Worm (Caenorhabditis elegans) whole organism, L1 larva: ENCODE results near the gene secs-1.
A peak's percentile ranks its signal among the peaks of the same experiment; 100 is the strongest.

ENCODE experiments used
- aha-1 ChIP-seq: fragments of 150-350 bp; optimal IDR thresholded peaks from 2 replicates; lab custom pipeline; 2014; ENCODE audit warnings: missing biosample characterization, missing genetic modification characterization
- aly-2 ChIP-seq: fragments of 150-350 bp; optimal IDR thresholded peaks from 2 replicates; lab custom pipeline; 2014; ENCODE audit warnings: missing biosample characterization, missing genetic modification characterization
- ama-1 ChIP-seq: fragments of 150-350 bp; optimal IDR thresholded peaks from 2 replicates; lab custom pipeline; 2014
- ceh-82 ChIP-seq, 3 experiments: fragments of 150-350 bp in 1 of 3; sonication (generic microtip) in 2 of 3; optimal IDR thresholded peaks; 2 replicates each; lab custom pipeline; 2014 to 2017; ENCODE audit warnings: missing biosample characterization in 3 of 3, missing genetic modification characterization in 3 of 3
- ceh-88 ChIP-seq: fragments of 200-800 bp; sonication (Bioruptor generic); IDR thresholded peaks from 2 replicates; pipeline ENCODE4 v1.3.6; 2022; ENCODE audit warnings: missing genetic modification characterization, missing compliant biosample characterization
- dpl-1 ChIP-seq, 3 experiments: fragments of 150-350 bp in 2 of 3; sonication (generic microtip) in 1 of 3; optimal IDR thresholded peaks; 2 replicates each; lab custom pipeline; 2014 to 2017; ENCODE audit warnings: missing biosample characterization in 3 of 3, missing genetic modification characterization in 3 of 3, missing genetic modification reagents in 3 of 3
- efl-1 ChIP-seq, 4 experiments: fragments of 150-350 bp; optimal IDR thresholded peaks in 3 of 4; peaks in 1 of 4; 1 replicate in 1 of 4; 2 replicates in 3 of 4; lab custom pipeline; 2014; ENCODE audit warnings: missing biosample characterization in 2 of 4, missing genetic modification characterization in 2 of 4, missing genetic modification reagents in 2 of 4
- elt-3 ChIP-seq, 6 experiments: fragments of 150-350 bp in 1 of 6; sonication (generic microtip); optimal IDR thresholded peaks; 2 replicates each; lab custom pipeline; 2017 to 2018; ENCODE audit warnings: missing biosample characterization in 6 of 6, missing genetic modification characterization in 6 of 6, inconsistent platforms in 1 of 6
- fkh-10 ChIP-seq: sonication (generic microtip); optimal IDR thresholded peaks from 2 replicates; lab custom pipeline; 2017; ENCODE audit warnings: missing biosample characterization, missing genetic modification reagents, missing genetic modification characterization
- hlh-17 ChIP-seq: fragments of 200-800 bp; sonication (Bioruptor generic); optimal IDR thresholded peaks from 2 replicates; lab custom pipeline; 2018; ENCODE audit warnings: missing genetic modification characterization, mild to moderate bottlenecking, missing compliant biosample characterization, moderate library complexity, borderline replicate concordance
- hlh-4 ChIP-seq: sonication (generic microtip); optimal IDR thresholded peaks from 2 replicates; lab custom pipeline; 2016; ENCODE audit warnings: mild to moderate bottlenecking, missing genetic modification characterization, missing compliant biosample characterization
- hpl-2 ChIP-seq: fragments of 150-350 bp; optimal IDR thresholded peaks from 2 replicates; lab custom pipeline; 2014; ENCODE audit warnings: missing biosample characterization, missing genetic modification reagents, missing genetic modification characterization
- jun-1 ChIP-seq: fragments of 150-350 bp; optimal IDR thresholded peaks from 2 replicates; lab custom pipeline; 2014; ENCODE audit warnings: missing biosample characterization, missing genetic modification reagents, missing genetic modification characterization
- lin-13 ChIP-seq: fragments of 150-350 bp; optimal IDR thresholded peaks from 2 replicates; lab custom pipeline; 2014; ENCODE audit warnings: missing biosample characterization, missing genetic modification reagents, missing genetic modification characterization
- lin-14 ChIP-seq: fragments of 200-800 bp; sonication (Bioruptor generic); optimal IDR thresholded peaks from 2 replicates; lab custom pipeline; 2018; ENCODE audit warnings: mild to moderate bottlenecking, missing genetic modification characterization, moderate library complexity, missing compliant biosample characterization
- lin-15B ChIP-seq: fragments of 150-350 bp; sonication (generic microtip); optimal IDR thresholded peaks from 3 replicates; lab custom pipeline; 2014; ENCODE audit warnings: missing biosample characterization, missing genetic modification characterization
- lin-35 ChIP-seq, 2 experiments: fragments of 150-350 bp; optimal IDR thresholded peaks; 2 replicates each; lab custom pipeline; 2014; ENCODE audit warnings: missing biosample characterization in 2 of 2, missing genetic modification characterization in 2 of 2, missing genetic modification reagents in 2 of 2
- lin-39 ChIP-seq: fragments of 150-350 bp; optimal IDR thresholded peaks from 2 replicates; lab custom pipeline; 2014; ENCODE audit warnings: missing biosample characterization, missing genetic modification reagents, missing genetic modification characterization
- lir-3 ChIP-seq: sonication (generic microtip); optimal IDR thresholded peaks from 2 replicates; lab custom pipeline; 2016; ENCODE audit warnings: mild to moderate bottlenecking, missing genetic modification characterization, moderate library complexity, missing compliant biosample characterization; ENCODE audit not compliant: poor library complexity
- lsy-2 ChIP-seq, 2 experiments: fragments of 150-350 bp; optimal IDR thresholded peaks; 2 replicates each; lab custom pipeline; 2014; ENCODE audit warnings: missing biosample characterization in 2 of 2, missing genetic modification characterization in 2 of 2
- mab-9 ChIP-seq: fragments of 200-800 bp; sonication (Bioruptor generic); IDR thresholded peaks from 2 replicates; pipeline ENCODE4 v1.3.6; 2022; ENCODE audit warnings: missing genetic modification reagents, missing genetic modification characterization, missing compliant biosample characterization
- mdl-1 ChIP-seq, 2 experiments: fragments of 150-350 bp; optimal IDR thresholded peaks; 2 replicates each; lab custom pipeline; 2014 to 2017; ENCODE audit warnings: missing biosample characterization in 2 of 2, missing genetic modification characterization in 2 of 2, inconsistent platforms in 1 of 2
- mep-1 ChIP-seq: fragments of 150-350 bp; optimal IDR thresholded peaks from 2 replicates; lab custom pipeline; 2014; ENCODE audit warnings: missing biosample characterization, missing genetic modification characterization
- nhr-11 ChIP-seq: fragments of 150-350 bp; optimal IDR thresholded peaks from 2 replicates; lab custom pipeline; 2014; ENCODE audit warnings: missing biosample characterization, missing genetic modification characterization
- nhr-19 ChIP-seq: fragments of 200-800 bp; sonication (Bioruptor generic); conservative IDR thresholded peaks from 2 replicates; pipeline ENCODE4 v1.3.6; 2022; ENCODE audit warnings: missing genetic modification characterization, missing compliant biosample characterization
- nhr-237 ChIP-seq: fragments of 150-350 bp; optimal IDR thresholded peaks from 2 replicates; lab custom pipeline; 2014; ENCODE audit warnings: missing biosample characterization, missing genetic modification characterization
- nhr-47 ChIP-seq: sonication (generic microtip); optimal IDR thresholded peaks from 2 replicates; lab custom pipeline; 2016; ENCODE audit warnings: mild to moderate bottlenecking, missing genetic modification characterization, moderate library complexity, missing compliant biosample characterization
- nhr-71 ChIP-seq: sonication (generic microtip); optimal IDR thresholded peaks from 2 replicates; lab custom pipeline; 2016; ENCODE audit warnings: mild to moderate bottlenecking, missing genetic modification characterization, moderate library complexity, missing compliant biosample characterization
- nhr-76 ChIP-seq: sonication (generic microtip); optimal IDR thresholded peaks from 2 replicates; lab custom pipeline; 2017; ENCODE audit warnings: missing biosample characterization, missing genetic modification characterization
- nhr-84 ChIP-seq: sonication (generic microtip); optimal IDR thresholded peaks from 2 replicates; lab custom pipeline; 2017; ENCODE audit warnings: missing biosample characterization, missing genetic modification characterization
- pag-3 ChIP-seq: sonication (generic microtip); optimal IDR thresholded peaks from 2 replicates; lab custom pipeline; 2017; ENCODE audit warnings: missing genetic modification characterization, mild to moderate bottlenecking, missing compliant biosample characterization, antibody characterized with exemption, borderline replicate concordance; ENCODE audit not compliant: insufficient read depth
- pqm-1 ChIP-seq: sonication (generic microtip); optimal IDR thresholded peaks from 3 replicates; lab custom pipeline; 2017; ENCODE audit warnings: missing biosample characterization, missing genetic modification characterization
- snpc-4 ChIP-seq: fragments of 150-350 bp; optimal IDR thresholded peaks from 2 replicates; lab custom pipeline; 2014; ENCODE audit warnings: missing biosample characterization, missing genetic modification characterization
- snu-23 ChIP-seq: sonication (generic microtip); optimal IDR thresholded peaks from 2 replicates; lab custom pipeline; 2016; ENCODE audit warnings: missing genetic modification characterization, missing compliant biosample characterization
- sup-37 ChIP-seq: fragments of 200-800 bp; sonication (Bioruptor generic); optimal IDR thresholded peaks from 2 replicates; lab custom pipeline; 2018; ENCODE audit warnings: mild to moderate bottlenecking, missing genetic modification characterization, missing compliant biosample characterization
- tlp-1 ChIP-seq: fragments of 150-350 bp; optimal IDR thresholded peaks from 2 replicates; lab custom pipeline; 2014; ENCODE audit warnings: missing biosample characterization, missing genetic modification characterization
- unc-130 ChIP-seq: fragments of 150-350 bp; optimal IDR thresholded peaks from 2 replicates; lab custom pipeline; 2017; ENCODE audit warnings: missing biosample characterization, missing genetic modification characterization, inconsistent platforms
- unc-62 ChIP-seq: fragments of 150-350 bp; optimal IDR thresholded peaks from 2 replicates; lab custom pipeline; 2014; ENCODE audit warnings: missing biosample characterization, missing genetic modification reagents, missing genetic modification characterization
- vab-15 ChIP-seq: sonication (generic microtip); optimal IDR thresholded peaks from 2 replicates; lab custom pipeline; 2017; ENCODE audit warnings: missing genotype, mild to moderate bottlenecking, missing genetic modification characterization, missing compliant biosample characterization

The secs-1 gene

ce11 chrV:10832862-10833261, 28.6 kb upstream of the secs-1 start:
- TF ChIP-seq ama-1 (lab: Kevin White, UChicago) (no peak), nhr-84 (tag; lab: Kevin White, UChicago) (no peak), mab-9 (no peak), sup-37 (GFP tag; lab: Kevin White, UChicago) (no peak), hlh-4 (tag; lab: Kevin White, UChicago) (no peak), jun-1 (tag; lab: Kevin White, UChicago) (no peak), nhr-11 (no peak)
- TF ChIP-seq, all 84 proteins: peak for 0

- TF ChIP-seq hlh-17 (GFP tag; lab: Kevin White, UChicago) (no peak), nhr-76 (no peak), fkh-10 (GFP tag; lab: Kevin White, UChicago) (no peak), nhr-237 (tag; lab: Kevin White, UChicago) (no peak), mep-1 (tag; lab: Kevin White, UChicago) (no peak), lin-13 (GFP tag; lab: Kevin White, UChicago) (no peak), vab-15 (tag; lab: Kevin White, UChicago) (no peak)
Measured at ce11 chrV:10824711-10825110, 20.4 kb upstream of the secs-1 start, which contains the start of gene nrx-1. nrx-1 (plus strand) TSS chrV:10825011.

ce11 chrV:10818498-10818897, 14.2 kb upstream of the secs-1 start:
- TF ChIP-seq lin-14 (GFP tag; lab: Kevin White, UChicago) (peak; percentile 52), nhr-19 (GFP tag; lab: Robert Waterston, UW) (no peak), snpc-4 (tag; lab: Kevin White, UChicago) (no peak)
- TF ChIP-seq, all 84 proteins: peak for 1

DNA sequence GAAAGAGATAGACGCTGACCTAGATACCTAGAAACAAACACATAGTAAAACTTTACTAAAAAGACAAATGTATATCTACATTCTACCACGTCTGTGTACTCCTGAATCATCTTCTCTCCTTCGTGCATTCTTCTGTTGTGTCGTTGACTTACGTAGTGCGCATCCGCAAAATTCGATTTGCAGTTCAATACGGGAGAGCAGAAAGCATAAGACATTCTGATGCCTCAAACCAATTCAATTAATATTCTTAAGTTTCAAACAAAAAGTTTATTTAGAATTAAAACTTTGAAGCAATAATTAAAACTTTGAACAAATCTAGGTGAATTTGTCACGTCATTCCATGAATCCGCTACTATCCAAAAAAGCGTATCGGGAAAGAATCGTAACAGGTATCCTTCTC, 12.6 kb upstream of the secs-1 start:
- TF ChIP-seq unc-130 (tag; lab: Kevin White, UChicago), result no peak
- peak; percentile 30 for TF ChIP-seq fkh-10 (GFP tag; lab: Kevin White, UChicago)
- no peak for TF ChIP-seq aha-1 (tag; lab: Kevin White, UChicago)
- TF ChIP-seq lir-3, result no peak
- TF ChIP-seq mab-9, result no peak
- TF ChIP-seq lin-14 (GFP tag; lab: Kevin White, UChicago), result peak; percentile 15
- TF ChIP-seq lin-15B, result no peak
- no peak for TF ChIP-seq unc-62 (GFP tag; lab: Kevin White, UChicago)

DNA sequence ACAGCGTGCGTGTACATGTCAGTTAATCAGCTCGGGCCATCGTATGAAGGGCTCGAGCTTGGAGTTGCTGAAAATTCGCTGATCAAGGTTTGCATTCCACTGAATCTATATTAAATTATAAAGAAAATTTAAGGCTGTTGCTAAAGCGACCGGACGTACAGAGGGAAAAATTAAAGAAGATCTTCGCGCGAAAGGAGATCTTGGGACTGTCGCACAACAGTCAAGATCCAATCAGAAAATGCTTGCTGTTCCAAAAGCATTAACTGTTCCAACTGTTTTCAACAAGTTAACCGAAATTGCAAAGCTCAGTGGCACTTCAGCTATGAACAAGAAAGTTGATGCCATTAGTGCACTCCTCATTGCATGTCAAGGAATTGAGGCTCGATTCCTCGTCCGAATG, 10.1 kb upstream of the secs-1 start:
- TF ChIP-seq ama-1 (lab: Kevin White, UChicago) (no peak), vab-15 (tag; lab: Kevin White, UChicago) (no peak), nhr-19 (GFP tag; lab: Robert Waterston, UW) (no peak), unc-62 (GFP tag; lab: Kevin White, UChicago) (no peak), aly-2 (no peak), snu-23 (GFP tag; lab: Kevin White, UChicago) (no peak), mep-1 (tag; lab: Kevin White, UChicago) (no peak), efl-1 (optimal IDR thresholded peaks at IDR 0.05; lab: Kevin White, UChicago) (no peak), efl-1 (GFP tag; optimal IDR thresholded peaks at IDR 0.05 in 1 of 2; lab: Kevin White, UChicago) (no peak), pqm-1 (tag; lab: Kevin White, UChicago) (no peak), mdl-1 (tag; optimal IDR thresholded peaks at IDR 0.05; lab: Kevin White, UChicago) (no peak)

DNA sequence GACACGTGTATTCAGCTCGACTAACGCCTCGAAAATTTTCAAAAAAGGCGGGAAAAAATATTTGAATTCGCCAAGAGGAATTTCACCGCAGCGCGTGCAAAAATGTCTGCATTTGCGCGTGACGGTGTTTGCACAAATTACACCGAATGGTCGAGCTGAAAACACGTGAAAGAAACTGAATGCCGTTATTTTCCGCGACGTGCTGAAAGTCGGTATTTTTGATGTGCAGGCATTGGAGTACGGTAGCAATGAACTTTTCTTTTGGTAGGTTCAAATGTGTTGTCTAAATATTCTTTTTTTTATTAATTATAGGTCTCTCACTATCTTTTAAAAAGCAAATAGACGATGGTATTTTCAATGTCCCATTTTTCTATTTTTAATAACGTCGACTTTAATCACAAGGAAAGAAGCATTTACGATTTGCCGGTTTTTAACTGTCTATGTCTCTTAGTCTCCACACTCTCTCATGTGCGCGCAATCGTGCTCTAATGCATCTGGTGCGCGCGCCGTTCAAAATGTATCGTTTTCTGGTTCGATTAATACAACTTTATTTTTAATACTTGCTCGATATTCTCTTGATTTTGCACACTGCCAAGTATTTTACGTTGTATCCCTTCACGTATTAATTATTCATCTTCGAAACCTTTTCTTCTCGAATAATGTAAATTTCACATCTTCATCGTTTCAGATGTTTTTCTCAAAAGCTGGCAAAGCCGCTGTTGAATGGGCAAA, 9.3 kb upstream of the secs-1 start, which contains the start of the genes C29A12.1 and lig-1:
Gene C29A12.1, minus strand, starts transcription at position 63 of the 732 bp plus-strand sequence.
Gene lig-1, plus strand, starts transcription at position 682 of the 732 bp plus-strand sequence.
- TF ChIP-seq pag-3 (tag; lab: Kevin White, UChicago) (no peak), lin-39 (tag; lab: Kevin White, UChicago) (no peak), nhr-71 (tag; lab: Kevin White, UChicago) (peak; percentile 22), snu-23 (GFP tag; lab: Kevin White, UChicago) (peak; percentile 17), nhr-237 (tag; lab: Kevin White, UChicago) (no peak), hpl-2 (GFP tag; lab: Kevin White, UChicago) (no peak), ceh-88 (GFP tag; lab: Robert Waterston, UW) (no peak), lin-35 (GFP tag; optimal IDR thresholded peaks at IDR 0.05; lab: Kevin White, UChicago) (peak; percentile 45 to 88), tlp-1 (tag; lab: Kevin White, UChicago) (no peak), ama-1 (lab: Kevin White, UChicago) (no peak), efl-1 (optimal IDR thresholded peaks at IDR 0.05; lab: Kevin White, UChicago) (peak; percentile 26 to 73), efl-1 (GFP tag; optimal IDR thresholded peaks at IDR 0.05 in 1 of 2; lab: Kevin White, UChicago) (peak; percentile 79 to 97), dpl-1 (GFP tag; optimal IDR thresholded peaks at IDR 0.05; lab: Kevin White, UChicago) (peak; percentile 56 to 78 (median 73)), vab-15 (tag; lab: Kevin White, UChicago) (no peak), ceh-82 (tag; optimal IDR thresholded peaks at IDR 0.05; lab: Kevin White, UChicago) (no peak), lin-14 (GFP tag; lab: Kevin White, UChicago) (peak; percentile 46), lsy-2 (tag; optimal IDR thresholded peaks at IDR 0.05; lab: Kevin White, UChicago) (peak in 1 of 2 experiments; percentile 53), nhr-47 (tag; lab: Kevin White, UChicago) (no peak), elt-3 (tag; optimal IDR thresholded peaks at IDR 0.05; lab: Kevin White, UChicago) (peak in 1 of 6 experiments; percentile 22), lin-13 (GFP tag; lab: Kevin White, UChicago) (no peak)
